Worm (Caenorhabditis elegans) whole organism, L2 larva: ENCODE results near the gene ndnf-1.
A peak's percentile ranks its signal among the peaks of the same experiment; 100 is the strongest.

Experiments
- R02D3.7 ChIP-seq: fragments of 150-350 bp; optimal IDR thresholded peaks from 2 replicates; lab custom pipeline; 2014; ENCODE audit warnings: missing biosample characterization, missing genetic modification characterization
- dmd-4 ChIP-seq: sonication (generic microtip); optimal IDR thresholded peaks from 2 replicates; lab custom pipeline; 2017; ENCODE audit warnings: missing biosample characterization, missing genetic modification characterization
- lin-13 ChIP-seq: fragments of 150-350 bp; optimal IDR thresholded peaks from 2 replicates; lab custom pipeline; 2014; ENCODE audit warnings: missing biosample characterization, missing genetic modification reagents, missing genetic modification characterization
- lin-39 ChIP-seq: fragments of 150-350 bp; optimal IDR thresholded peaks from 2 replicates; lab custom pipeline; 2014; ENCODE audit warnings: missing biosample characterization, missing genetic modification reagents, missing genetic modification characterization
- unc-62 ChIP-seq: fragments of 150-350 bp; optimal IDR thresholded peaks from 2 replicates; lab custom pipeline; 2014; ENCODE audit warnings: missing biosample characterization, missing genetic modification reagents, missing genetic modification characterization
- zag-1 ChIP-seq: fragments of 150-350 bp; optimal IDR thresholded peaks from 2 replicates; lab custom pipeline; 2014; ENCODE audit warnings: missing biosample characterization, missing genetic modification characterization
- ztf-11 ChIP-seq: sonication (generic microtip); optimal IDR thresholded peaks from 2 replicates; lab custom pipeline; 2017; ENCODE audit warnings: missing biosample characterization, missing genetic modification characterization

DNA sequence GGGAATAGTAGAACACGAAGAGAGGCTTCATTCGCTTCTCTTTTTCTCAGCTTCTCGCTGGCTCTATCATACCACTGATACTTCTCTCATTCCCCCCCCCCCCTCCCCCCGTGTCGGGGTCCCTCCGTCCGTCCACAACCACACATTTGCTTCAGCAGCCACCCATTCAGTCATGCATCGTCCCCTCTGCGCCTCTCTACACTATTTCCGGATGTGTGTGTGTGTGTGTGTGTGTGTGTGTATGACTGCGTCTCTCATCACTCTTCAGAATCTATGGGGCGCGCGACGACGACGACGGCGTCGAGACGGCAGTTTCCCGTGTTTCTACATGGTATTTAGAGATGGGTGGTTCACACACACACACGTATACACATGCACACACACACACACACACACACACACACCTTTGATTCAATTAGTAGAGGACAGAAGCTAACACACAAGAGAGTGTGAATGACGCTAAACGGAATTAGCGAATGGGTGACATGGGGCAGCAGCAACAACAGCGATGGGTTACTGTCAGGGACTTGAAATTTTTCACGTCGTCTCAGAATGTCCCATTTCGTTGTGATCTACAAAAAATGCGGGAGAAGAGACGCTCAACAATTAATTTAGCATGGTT, 35.4 kb downstream of the ndnf-1 start:
- TF ChIP-seq lin-39 (tag; lab: Kevin White, UChicago) (no peak), zag-1 (tag; lab: Kevin White, UChicago) (peak; percentile 14), unc-62 (GFP tag; lab: Kevin White, UChicago) (no peak), R02D3.7 (no peak), lin-13 (GFP tag; lab: Kevin White, UChicago) (peak; percentile 19), dmd-4 (tag; lab: Kevin White, UChicago) (no peak), ztf-11 (no peak)
